Worm (Caenorhabditis elegans): Measurements from ENCODE around the gene F38A6.5.
A peak's percentile ranks its signal among the peaks of the same experiment; 100 is the strongest.

Gene F38A6.5

ce11 chrV:20753838-20754503, 19.6 kb downstream of the F38A6.5 start:
- TF ChIP-seq pha-4 (tag; optimal IDR thresholded peaks at IDR 0.05) (peak; percentile 89), drap-1 (GFP tag; optimal IDR thresholded peaks at IDR 0.05) (no peak)

- TF ChIP-seq elt-1 (tag; optimal IDR thresholded peaks at IDR 0.05; ENCODE audit: borderline replicate concordance, insufficient read depth) = no peak
- peak; percentile 93 for TF ChIP-seq pha-4 (tag; optimal IDR thresholded peaks at IDR 0.05)
These were observed 20.9 kb downstream of the F38A6.5 start, which contains the start of gene pha-4 for ce11 chrV:20752609-20753102. pha-4 (plus strand) TSS chrV:20753052.

ce11 chrV:20749098-20749497, 24.4 kb downstream of the F38A6.5 start:
- TF ChIP-seq ces-1 (GFP tag; optimal IDR thresholded peaks at IDR 0.05) (no peak), lin-13 (tag; optimal IDR thresholded peaks at IDR 0.05) (no peak), elt-1 (tag; optimal IDR thresholded peaks at IDR 0.05; ENCODE audit: borderline replicate concordance, insufficient read depth) (no peak), unc-62 (GFP tag; optimal IDR thresholded peaks at IDR 0.05) (no peak), pha-4 (tag; optimal IDR thresholded peaks at IDR 0.05) (peak; percentile 100), lsy-2 (tag; optimal IDR thresholded peaks at IDR 0.05) (peak; percentile 73), drap-1 (GFP tag; optimal IDR thresholded peaks at IDR 0.05) (peak; percentile 46), zip-8 (tag; optimal IDR thresholded peaks at IDR 0.05) (no peak), cnd-1 (tag; optimal IDR thresholded peaks at IDR 0.05) (no peak), M03D4.4 (tag; optimal IDR thresholded peaks at IDR 0.05) (no peak), sem-2 (GFP tag; optimal IDR thresholded peaks at IDR 0.05) (no peak), lin-32 (GFP tag; optimal IDR thresholded peaks at IDR 0.05) (no peak), ham-2 (GFP tag; optimal IDR thresholded peaks at IDR 0.05) (no peak), nhr-12 (tag; optimal IDR thresholded peaks at IDR 0.05) (no peak), mls-2 (tag; optimal IDR thresholded peaks at IDR 0.05) (no peak), nhr-2 (tag; optimal IDR thresholded peaks at IDR 0.05) (no peak), mep-1 (tag; optimal IDR thresholded peaks at IDR 0.05) (peak; percentile 2), hlh-1 (tag; optimal IDR thresholded peaks at IDR 0.05) (no peak), flh-1 (GFP tag; optimal IDR thresholded peaks at IDR 0.05) (no peak), ceh-43 (GFP tag; optimal IDR thresholded peaks at IDR 0.05) (no peak), ceh-83 (GFP tag; optimal IDR thresholded peaks at IDR 0.05) (no peak), ceh-39 (tag; optimal IDR thresholded peaks at IDR 0.05) (no peak), elt-3 (tag; optimal IDR thresholded peaks at IDR 0.05) (no peak), unc-120 (tag; optimal IDR thresholded peaks at IDR 0.05; ENCODE audit: poor library complexity, severe bottlenecking) (no peak), nhr-237 (tag; optimal IDR thresholded peaks at IDR 0.05) (peak; percentile 45), snpc-4 (tag; optimal IDR thresholded peaks at IDR 0.05) (no peak), unc-39 (tag; optimal IDR thresholded peaks at IDR 0.05) (no peak), mab-5 (tag; optimal IDR thresholded peaks at IDR 0.05) (no peak)

ce11 chrV:20747964-20748363, 25.6 kb downstream of the F38A6.5 start:
- TF ChIP-seq pha-4 (tag; optimal IDR thresholded peaks at IDR 0.05) (no peak), lin-13 (tag; optimal IDR thresholded peaks at IDR 0.05) (no peak), ceh-83 (GFP tag; optimal IDR thresholded peaks at IDR 0.05) (no peak), blmp-1 (tag; optimal IDR thresholded peaks at IDR 0.05) (no peak), sem-2 (GFP tag; optimal IDR thresholded peaks at IDR 0.05) (no peak), ceh-43 (GFP tag; optimal IDR thresholded peaks at IDR 0.05) (no peak), mep-1 (tag; optimal IDR thresholded peaks at IDR 0.05) (no peak), bed-3 (GFP tag; optimal IDR thresholded peaks at IDR 0.05) (no peak), M03D4.4 (tag; optimal IDR thresholded peaks at IDR 0.05) (no peak), tbx-8 (GFP tag; optimal IDR thresholded peaks at IDR 0.05) (no peak)

DNA sequence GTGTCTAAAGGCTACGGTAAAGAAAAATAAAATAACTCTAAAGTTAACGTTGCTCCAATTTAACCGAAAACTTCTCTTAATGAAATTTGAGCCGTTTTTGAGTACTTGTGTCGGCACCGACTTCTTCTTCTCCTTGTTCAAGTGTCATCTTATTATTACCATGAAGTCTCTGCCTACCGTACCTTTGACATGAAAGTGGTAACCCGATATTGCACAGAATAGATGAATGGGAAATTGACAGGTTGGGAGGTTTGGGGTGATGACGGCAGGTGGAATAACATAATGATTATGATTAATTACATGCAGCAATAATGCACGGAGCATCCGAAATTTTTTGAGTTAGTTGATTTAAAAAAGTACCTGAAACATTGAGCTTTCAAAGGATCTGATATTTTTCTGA, 26.7 kb downstream of the F38A6.5 start:
- no peak for TF ChIP-seq ham-2 (GFP tag; optimal IDR thresholded peaks at IDR 0.05)
- TF ChIP-seq unc-39 (tag; optimal IDR thresholded peaks at IDR 0.05) = no peak
- TF ChIP-seq nhr-12 (tag; optimal IDR thresholded peaks at IDR 0.05) = no peak
- TF ChIP-seq nhr-28 (tag; optimal IDR thresholded peaks at IDR 0.05) = no peak
- peak; percentile 84 for TF ChIP-seq pha-4 (tag; optimal IDR thresholded peaks at IDR 0.05)
